Fruit fly (Drosophila melanogaster): ENCODE data around the gene Ugt35B1.

dm6 chr3R:11154576-11155113, 15.4 kb downstream of the Ugt35B1 start, which contains the start of gene Ugt302E1:
- TF ChIP-seq danr (GFP tag; IDR thresholded peaks at IDR 0.05): no peak
- no peak for TF ChIP-seq chif (GFP tag; optimal IDR thresholded peaks at IDR 0.05)
- TF ChIP-seq her (GFP tag; optimal IDR thresholded peaks at IDR 0.05): no peak
- TF ChIP-seq CTCF (GFP tag; optimal IDR thresholded peaks at IDR 0.05): no peak
- TF ChIP-seq chm (GFP tag; IDR thresholded peaks at IDR 0.05): no peak
- no peak for TF ChIP-seq CG2129 (GFP tag; IDR thresholded peaks at IDR 0.05; ENCODE audit: partially characterized antibody)
- no peak for TF ChIP-seq gsb-n (tag; optimal IDR thresholded peaks at IDR 0.05)
- TF ChIP-seq gfzf (GFP tag; optimal IDR thresholded peaks at IDR 0.05): no peak
- no peak for TF ChIP-seq CG14050 (GFP tag; IDR thresholded peaks at IDR 0.05)
- no peak for TF ChIP-seq al (GFP tag; IDR thresholded peaks at IDR 0.05)
- no peak for TF ChIP-seq Chrac-16 (GFP tag; optimal IDR thresholded peaks at IDR 0.05)
- no peak for TF ChIP-seq ewg (GFP tag; optimal IDR thresholded peaks at IDR 0.05)
- TF ChIP-seq CG18476 (GFP tag; optimal IDR thresholded peaks at IDR 0.05): no peak
- TF ChIP-seq esg (GFP tag; conservative IDR thresholded peaks at IDR 0.05): no peak
